Worm (Caenorhabditis elegans) whole organism, young adult: ENCODE results near the gene fbxc-50.

Experiments used
- B0336.3 ChIP-seq: fragments of 200-800 bp; sonication (Bioruptor generic); IDR thresholded peaks from 2 replicates; pipeline ENCODE4 v1.3.6; 2022; ENCODE audit warnings: missing genetic modification characterization, missing compliant biosample characterization
- ama-1 ChIP-seq, 3 experiments: fragments of 150-350 bp in 1 of 3; sonication (generic microtip) in 2 of 3; optimal IDR thresholded peaks; 2 replicates each; lab custom pipeline; 2014 to 2018; ENCODE audit warnings: missing biosample characterization in 2 of 3, missing genetic modification characterization in 2 of 3, missing genetic modification reagents in 2 of 3
- attf-3 ChIP-seq: fragments of 200-800 bp; sonication (Bioruptor generic); conservative IDR thresholded peaks from 2 replicates; pipeline ENCODE4 v1.3.6; 2022; ENCODE audit warnings: missing genetic modification reagents, missing genetic modification characterization, missing compliant biosample characterization
- ets-4 ChIP-seq: fragments of 200-800 bp; sonication (Bioruptor generic); optimal IDR thresholded peaks from 2 replicates; lab custom pipeline; 2018; ENCODE audit warnings: mild to moderate bottlenecking, missing genetic modification characterization, missing compliant biosample characterization
- lin-40 ChIP-seq: sonication (generic microtip); optimal IDR thresholded peaks from 2 replicates; lab custom pipeline; 2016; ENCODE audit warnings: missing genetic modification characterization, mild to moderate bottlenecking, missing compliant biosample characterization, missing genotype, missing genetic modification reagents
- madf-6 ChIP-seq: fragments of 200-800 bp; sonication (Bioruptor generic); IDR thresholded peaks from 2 replicates; pipeline ENCODE4 v1.3.6; 2022; ENCODE audit warnings: missing genetic modification reagents, missing genetic modification characterization, missing compliant biosample characterization
- pha-4 ChIP-seq: fragments of 150-350 bp; sonication (generic microtip); optimal IDR thresholded peaks from 2 replicates; lab custom pipeline; 2014; ENCODE audit warnings: missing biosample characterization, missing genetic modification reagents, missing genetic modification characterization
- rec-8 ChIP-seq, 2 experiments: sonication (generic microtip); optimal IDR thresholded peaks; 2 replicates each; lab custom pipeline; 2016; ENCODE audit warnings: mild to moderate bottlenecking in 2 of 2, missing genetic modification characterization in 2 of 2, missing genetic modification reagents in 2 of 2, missing genotype in 2 of 2, missing biosample characterization in 1 of 2, missing compliant biosample characterization in 1 of 2, moderate library complexity in 1 of 2
- unc-130 ChIP-seq: sonication (generic microtip); optimal IDR thresholded peaks from 2 replicates; lab custom pipeline; 2016; ENCODE audit warnings: missing genetic modification reagents, missing genetic modification characterization, missing compliant biosample characterization
- zim-3 ChIP-seq: sonication (generic microtip); optimal IDR thresholded peaks from 2 replicates; lab custom pipeline; 2017; ENCODE audit warnings: mild to moderate bottlenecking, missing genetic modification characterization, moderate library complexity, missing compliant biosample characterization
- ztf-22 ChIP-seq: fragments of 200-800 bp; sonication (Bioruptor generic); optimal IDR thresholded peaks from 2 replicates; lab custom pipeline; 2018; ENCODE audit warnings: mild to moderate bottlenecking, missing genetic modification characterization, moderate library complexity, missing compliant biosample characterization

ce11 chrII:3274923-3275322, 27.0 kb upstream of the fbxc-50 start, which contains the start of gene F02E11.3:
- no peak for TF ChIP-seq unc-130
- no peak for TF ChIP-seq zim-3 (tag; lab: Kevin White, UChicago)
- no peak for TF ChIP-seq rec-8 (tag; optimal IDR thresholded peaks at IDR 0.05; lab: Kevin White, UChicago)
- TF ChIP-seq lin-40 (tag; lab: Kevin White, UChicago): no peak
- TF ChIP-seq ztf-22: no peak
- no peak for TF ChIP-seq B0336.3 (GFP tag; lab: Robert Waterston, UW)
- no peak for TF ChIP-seq madf-6 (GFP tag; lab: Robert Waterston, UW)
- no peak for TF ChIP-seq pha-4 (tag; lab: Kevin White, UChicago)
- TF ChIP-seq attf-3 (GFP tag; lab: Robert Waterston, UW): no peak
- TF ChIP-seq ets-4 (GFP tag; lab: Kevin White, UChicago): no peak
- TF ChIP-seq ama-1 (optimal IDR thresholded peaks at IDR 0.05; lab: Kevin White, UChicago): no peak
- TF ChIP-seq ama-1 (GFP tag; optimal IDR thresholded peaks at IDR 0.05; lab: Kevin White, UChicago): no peak
